Fruit fly (Drosophila melanogaster) whole organism, wandering third instar larva: ENCODE measurements around the gene CG11878.

Experiments used
- CrebA ChIP-seq: fragments of 200-800 bp; sonication (Bioruptor generic); optimal IDR thresholded peaks from 2 replicates; lab custom pipeline; 2016; ENCODE audit warnings: missing biosample characterization, mild to moderate bottlenecking, missing genetic modification characterization, borderline replicate concordance
- Dif ChIP-seq: fragments of 200-275, 200-300 bp; sonication (Bioruptor generic); optimal IDR thresholded peaks from 2 replicates; lab custom pipeline; 2018; ENCODE audit warnings: missing biosample characterization, missing genetic modification characterization; ENCODE audit not compliant: partially characterized antibody
- GATAd ChIP-seq: sonication (Bioruptor generic); optimal IDR thresholded peaks from 2 replicates; lab custom pipeline; 2016; ENCODE audit warnings: missing biosample characterization, missing genetic modification characterization
- HLH106 ChIP-seq: fragments of 200-800 bp; optimal IDR thresholded peaks from 3 replicates; lab custom pipeline; 2019; ENCODE audit warnings: missing biosample characterization, mild to moderate bottlenecking, missing genetic modification characterization, moderate library complexity
- Hnf4 ChIP-seq: fragments of 200-800 bp; sonication (Bioruptor generic); optimal IDR thresholded peaks from 2 replicates; lab custom pipeline; 2016; ENCODE audit warnings: missing biosample characterization, mild to moderate bottlenecking, missing genetic modification characterization
- Hr78 ChIP-seq: fragments of >200 bp; optimal IDR thresholded peaks from 2 replicates; lab custom pipeline; 2017; ENCODE audit warnings: missing biosample characterization, missing genetic modification characterization
- Hr83 ChIP-seq: fragments of 200-300 bp; sonication (Bioruptor generic); optimal IDR thresholded peaks from 2 replicates; lab custom pipeline; 2016; ENCODE audit warnings: missing biosample characterization, mild to moderate bottlenecking, missing genetic modification characterization, moderate library complexity; ENCODE audit not compliant: poor library complexity, severe bottlenecking
- Jra ChIP-seq: sonication (Bioruptor generic); optimal IDR thresholded peaks from 2 replicates; lab custom pipeline; 2016; ENCODE audit warnings: missing biosample characterization, missing genetic modification characterization
- Mio ChIP-seq: sonication (Bioruptor generic); optimal IDR thresholded peaks from 2 replicates; lab custom pipeline; 2016; ENCODE audit warnings: missing biosample characterization, missing genetic modification characterization
- Myc ChIP-seq: fragments of >200 bp; optimal IDR thresholded peaks from 2 replicates; lab custom pipeline; 2017
- N ChIP-seq: fragments of >200 bp; optimal IDR thresholded peaks from 2 replicates; lab custom pipeline; 2018; ENCODE audit warnings: missing biosample characterization, missing external identifiers, missing genetic modification characterization
- OdsH ChIP-seq: fragments of 200-800 bp; sonication (Bioruptor generic); optimal IDR thresholded peaks from 2 replicates; lab custom pipeline; 2016; ENCODE audit warnings: missing biosample characterization, mild to moderate bottlenecking, missing genetic modification characterization
- Rel ChIP-seq, 2 experiments: fragments of 200-800 bp; sonication (Bioruptor generic) in 1 of 2; optimal IDR thresholded peaks; 2 replicates in 1 of 2; 3 replicates in 1 of 2; lab custom pipeline; 2016 to 2019; ENCODE audit warnings: mild to moderate bottlenecking in 2 of 2, missing biosample characterization in 2 of 2, missing genetic modification characterization in 2 of 2, moderate library complexity in 1 of 2
- Sp1 ChIP-seq: fragments of 200-800 bp; sonication (Bioruptor generic); optimal IDR thresholded peaks from 3 replicates; lab custom pipeline; 2019; ENCODE audit warnings: missing biosample characterization, mild to moderate bottlenecking, missing genetic modification characterization, moderate library complexity
- Vsx2 ChIP-seq: fragments of 200-300, 225-300 bp; sonication (Bioruptor generic); optimal IDR thresholded peaks from 2 replicates; lab custom pipeline; 2018; ENCODE audit warnings: missing biosample characterization, missing genetic modification characterization; ENCODE audit not compliant: partially characterized antibody
- br ChIP-seq: fragments of 200-800 bp; sonication (Bioruptor generic); optimal IDR thresholded peaks from 2 replicates; lab custom pipeline; 2016; ENCODE audit warnings: missing biosample characterization, missing genetic modification characterization
- dmrt93B ChIP-seq: fragments of 200-800 bp; sonication (Bioruptor generic); optimal IDR thresholded peaks from 2 replicates; lab custom pipeline; 2018; ENCODE audit warnings: missing biosample characterization, mild to moderate bottlenecking, missing genetic modification characterization
- ey ChIP-seq: fragments of 200-800 bp; sonication (Bioruptor generic); optimal IDR thresholded peaks from 2 replicates; lab custom pipeline; 2016; ENCODE audit warnings: missing biosample characterization, missing genetic modification characterization
- foxo ChIP-seq, 2 experiments: fragments of 200-800 bp; sonication (Bioruptor generic); optimal IDR thresholded peaks; 2 replicates in 1 of 2; 3 replicates in 1 of 2; lab custom pipeline; 2016 to 2017; ENCODE audit warnings: missing biosample characterization in 2 of 2, missing genetic modification characterization in 2 of 2
- h ChIP-seq: fragments of 200-800 bp; sonication (Bioruptor generic); optimal IDR thresholded peaks from 3 replicates; lab custom pipeline; 2016; ENCODE audit warnings: missing biosample characterization, mild to moderate bottlenecking, missing genetic modification characterization
- jim ChIP-seq: fragments of 175-275, 200-325 bp; sonication (Bioruptor generic); optimal IDR thresholded peaks from 2 replicates; lab custom pipeline; 2016; ENCODE audit warnings: missing biosample characterization, mild to moderate bottlenecking, missing genetic modification characterization
- lola ChIP-seq: fragments of >200 bp; optimal IDR thresholded peaks from 2 replicates; lab custom pipeline; 2017; ENCODE audit warnings: missing biosample characterization, missing genetic modification characterization
- pan ChIP-seq: fragments of >200 bp; optimal IDR thresholded peaks from 2 replicates; lab custom pipeline; 2017
- psq ChIP-seq: fragments of 200-800 bp; sonication (Bioruptor generic); optimal IDR thresholded peaks from 3 replicates; lab custom pipeline; 2017; ENCODE audit warnings: missing biosample characterization, mild to moderate bottlenecking, missing genetic modification characterization, moderate library complexity
- rgr ChIP-seq: fragments of 200-800 bp; sonication (Bioruptor generic); optimal IDR thresholded peaks from 3 replicates; lab custom pipeline; 2016; ENCODE audit warnings: missing biosample characterization, mild to moderate bottlenecking, missing genetic modification characterization
- sv ChIP-seq: fragments of 200-800 bp; sonication (Bioruptor generic); optimal IDR thresholded peaks from 3 replicates; lab custom pipeline; 2016; ENCODE audit warnings: missing biosample characterization, missing genetic modification characterization
- tai ChIP-seq: sonication (Bioruptor generic); optimal IDR thresholded peaks from 2 replicates; lab custom pipeline; 2016; ENCODE audit warnings: missing biosample characterization, missing genetic modification characterization
- usp ChIP-seq: fragments of >200 bp; optimal IDR thresholded peaks from 2 replicates; lab custom pipeline; 2017; ENCODE audit warnings: missing biosample characterization, missing genetic modification characterization

Gene CG11878

DNA sequence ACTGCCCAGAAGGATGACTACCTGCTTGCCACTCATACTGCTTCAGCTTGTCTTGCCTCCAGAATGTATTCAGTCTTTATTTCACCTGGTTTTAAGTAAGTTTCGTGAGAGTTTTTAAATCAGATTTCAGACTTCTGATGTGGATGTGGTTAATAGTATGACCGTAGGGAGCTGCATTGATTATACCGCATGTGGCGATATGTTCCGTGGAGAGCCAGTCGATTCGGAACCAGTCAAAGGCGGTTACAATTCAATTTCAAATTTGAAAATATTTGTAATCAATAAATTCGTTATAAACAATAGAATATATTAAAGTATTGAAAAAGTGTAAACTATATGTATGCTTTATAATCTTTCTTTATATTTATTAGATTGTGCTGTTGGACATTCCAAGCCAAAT, 38.3 kb upstream of the CG11878 start, which contains the start of gene Sil1:
Gene Sil1, minus strand, starts transcription at position 168 of the 400 bp plus-strand sequence.
- TF ChIP-seq br (GFP tag; lab: Kevin White, UChicago): no peak
- TF ChIP-seq rgr (GFP tag; lab: Kevin White, UChicago): peak; percentile 10
- TF ChIP-seq, all 38 proteins: peak for 1

DNA sequence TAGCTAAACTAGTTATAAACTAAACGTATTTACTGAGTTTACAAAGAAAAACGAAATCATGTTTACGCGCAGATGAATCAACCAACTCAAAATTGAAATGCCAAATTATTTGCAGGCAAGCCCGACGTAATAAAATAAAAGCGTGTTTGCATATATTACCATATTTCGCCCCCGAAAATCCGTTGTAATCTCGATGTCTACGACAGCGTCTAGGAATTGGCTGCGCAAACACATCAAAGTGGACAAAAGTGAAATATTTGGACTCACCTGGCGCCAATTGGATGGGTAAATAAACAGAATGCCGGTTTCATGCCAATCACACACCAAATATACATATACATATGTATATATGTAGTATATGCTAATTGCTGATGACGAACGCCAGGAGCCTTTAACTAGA, 37.5 kb upstream of the CG11878 start:
- TF ChIP-seq jim (GFP tag; lab: Kevin White, UChicago) (no peak), foxo (GFP tag; optimal IDR thresholded peaks at IDR 0.05; lab: Kevin White, UChicago) (no peak), Mio (GFP tag; lab: Kevin White, UChicago) (no peak), Vsx2 (GFP tag; lab: Kevin White, UChicago) (no peak), lola (GFP tag; lab: Kevin White, UChicago) (no peak), sv (GFP tag; lab: Kevin White, UChicago) (no peak), N (no peak), tai (GFP tag; lab: Kevin White, UChicago) (no peak), usp (no peak), pan (lab: Kevin White, UChicago) (no peak)

DNA sequence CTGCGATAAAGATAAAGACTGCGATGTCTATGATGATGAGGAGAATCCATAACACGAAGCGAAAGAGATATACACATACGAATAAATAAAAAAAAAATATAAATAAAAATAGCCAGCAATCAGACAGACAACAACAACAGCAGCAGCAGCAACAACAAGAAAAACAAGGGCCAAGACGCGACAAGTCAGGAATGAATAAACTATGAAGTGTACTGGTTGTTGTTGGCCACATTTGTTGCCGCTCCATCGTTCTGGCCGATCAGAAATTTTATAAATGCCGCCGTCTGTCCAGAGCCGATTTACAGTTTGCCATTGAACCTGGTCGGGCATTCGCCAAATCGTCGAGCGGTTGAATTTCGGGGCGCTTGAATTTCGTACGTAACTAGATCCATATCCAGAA, 36.3 kb upstream of the CG11878 start, which contains the start of gene Jhbp7:
Gene Jhbp7, plus strand, starts transcription at position 301 of the 400 bp plus-strand sequence.
- TF ChIP-seq h (no peak), jim (GFP tag; lab: Kevin White, UChicago) (no peak), psq (GFP tag; lab: Kevin White, UChicago) (no peak), HLH106 (tag; lab: Kevin White, UChicago) (no peak), Hr78 (GFP tag; lab: Kevin White, UChicago) (no peak), dmrt93B (GFP tag; lab: Kevin White, UChicago) (no peak), Dif (no peak), br (GFP tag; lab: Kevin White, UChicago) (no peak), Sp1 (GFP tag; lab: Kevin White, UChicago) (no peak), sv (GFP tag; lab: Kevin White, UChicago) (no peak), OdsH (no peak), CrebA (GFP tag; lab: Kevin White, UChicago) (no peak), ey (no peak), Mio (GFP tag; lab: Kevin White, UChicago) (no peak), Hr83 (no peak), Myc (lab: Kevin White, UChicago) (no peak), tai (GFP tag; lab: Kevin White, UChicago) (no peak), Rel (GFP tag; optimal IDR thresholded peaks at IDR 0.05; lab: Kevin White, UChicago) (no peak), Rel (tag; optimal IDR thresholded peaks at IDR 0.05; lab: Kevin White, UChicago) (no peak), GATAd (no peak), lola (GFP tag; lab: Kevin White, UChicago) (no peak)
- TF ChIP-seq, all 38 proteins: peak for 0

DNA sequence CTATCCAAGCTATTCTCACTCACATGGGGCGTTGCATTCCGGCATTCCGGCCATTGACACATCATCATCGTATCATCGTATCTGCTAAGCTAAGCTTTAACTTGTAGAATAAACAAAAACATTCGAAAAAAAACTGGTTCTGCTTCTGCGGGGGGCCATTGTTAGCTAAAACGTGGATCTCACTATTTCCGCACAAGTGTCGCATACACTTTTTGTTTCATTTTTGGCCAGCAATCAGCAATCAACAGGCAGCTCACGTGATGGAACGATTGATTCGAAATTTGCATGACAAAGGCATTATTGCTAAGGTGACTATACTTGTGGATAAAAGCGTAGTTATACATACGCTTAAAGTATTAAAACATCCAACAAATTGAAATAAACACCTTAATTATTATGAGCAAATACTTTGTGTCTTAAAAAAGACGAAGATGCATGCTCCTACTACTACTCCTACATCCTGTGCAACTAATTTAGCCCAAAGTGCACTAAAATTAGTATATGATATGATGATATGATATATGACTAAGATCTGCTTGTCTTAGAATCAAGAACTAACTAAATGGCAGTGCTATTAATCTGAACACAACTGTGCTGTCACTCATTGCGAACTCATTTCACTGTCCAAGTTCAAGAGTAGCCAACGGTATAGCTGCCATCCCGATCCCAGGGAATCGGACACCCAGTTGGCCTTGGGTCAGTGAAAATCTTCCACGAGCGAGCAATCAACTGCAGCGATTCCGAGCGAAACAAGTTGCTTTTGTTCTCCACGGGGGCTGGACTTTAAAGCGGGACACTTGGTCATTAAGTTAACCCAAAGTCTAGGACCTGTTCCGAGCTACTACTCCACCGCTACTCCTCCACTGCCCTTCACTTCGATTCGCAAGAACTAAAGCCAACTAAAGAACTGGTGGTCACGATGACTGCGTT, 34.6 kb upstream of the CG11878 start:
- TF ChIP-seq Jra (GFP tag; lab: Kevin White, UChicago): no peak
- no peak for TF ChIP-seq dmrt93B (GFP tag; lab: Kevin White, UChicago)

DNA sequence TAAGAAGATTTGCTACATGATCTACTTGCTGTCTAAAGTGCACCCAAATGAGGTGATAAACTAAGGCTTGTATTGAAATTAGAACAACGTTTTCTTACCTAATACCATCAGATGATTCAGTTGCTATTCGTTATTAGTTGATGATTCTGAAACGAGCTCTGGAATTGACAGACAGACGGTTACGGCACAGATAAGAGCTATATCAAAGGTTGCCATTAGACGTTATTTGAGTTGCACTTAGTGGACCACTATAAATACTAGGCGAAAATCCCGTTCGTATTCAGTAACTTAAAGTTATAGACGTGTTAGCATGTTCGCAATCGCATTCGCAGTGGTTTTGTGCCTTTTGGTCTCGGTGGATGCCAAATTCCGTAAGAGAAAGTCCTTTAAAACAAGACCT, 33.8 kb upstream of the CG11878 start, which contains the start of gene to:
Gene to, plus strand, starts transcription at position 301 of the 400 bp plus-strand sequence.
- TF ChIP-seq pan (lab: Kevin White, UChicago): no peak
- TF ChIP-seq Myc (lab: Kevin White, UChicago): no peak
- TF ChIP-seq Hnf4 (GFP tag; lab: Kevin White, UChicago): no peak
- no peak for TF ChIP-seq rgr (GFP tag; lab: Kevin White, UChicago)
